Worm (Caenorhabditis elegans): Measurements from ENCODE around the gene sysm-1.

DNA sequence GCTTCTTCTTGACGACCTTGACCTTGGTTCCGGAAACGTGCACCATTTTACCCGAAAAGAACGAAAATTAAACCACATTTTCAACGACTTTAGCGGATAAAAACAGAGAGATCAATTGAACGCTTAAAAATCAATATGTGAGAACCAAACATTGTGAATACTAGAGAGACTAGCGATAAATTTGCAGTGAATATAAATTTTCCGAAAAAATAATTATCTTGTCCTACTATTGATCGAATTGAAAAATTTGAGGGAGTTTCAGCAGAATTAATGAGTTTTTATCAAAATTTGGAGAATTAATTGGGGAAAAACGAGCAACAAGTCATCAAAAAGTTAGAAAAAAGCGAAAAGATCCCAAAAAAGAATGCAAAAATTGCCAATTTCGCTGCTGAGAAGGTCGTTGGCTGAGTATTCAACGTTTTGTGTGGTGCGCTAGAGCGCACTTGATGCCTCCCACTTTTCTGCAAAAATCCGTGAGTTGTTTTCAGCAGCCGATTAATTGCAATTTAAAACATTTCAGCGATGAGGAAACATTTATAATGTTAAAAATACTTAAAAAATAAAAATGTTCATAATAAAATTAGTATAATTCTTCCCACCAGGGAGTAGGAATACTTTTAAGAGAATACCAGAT is 25.8 kb downstream of the sysm-1 start, which contains the start of gene rpl-32:
- peak; percentile 61 for TF ChIP-seq ces-1 (GFP tag; optimal IDR thresholded peaks at IDR 0.05)
- TF ChIP-seq nhr-237 (tag; optimal IDR thresholded peaks at IDR 0.05): peak; percentile 85
- TF ChIP-seq lin-32 (GFP tag; optimal IDR thresholded peaks at IDR 0.05): no peak
- TF ChIP-seq nhr-76 (tag; optimal IDR thresholded peaks at IDR 0.05): no peak
- TF ChIP-seq nhr-28 (tag; optimal IDR thresholded peaks at IDR 0.05): no peak
- TF ChIP-seq elt-3 (tag; optimal IDR thresholded peaks at IDR 0.05): no peak

Data from whole organism, mixed stage, embryonic.